Fruit fly (Drosophila melanogaster): ENCODE results near the gene GstO1.

DNA sequence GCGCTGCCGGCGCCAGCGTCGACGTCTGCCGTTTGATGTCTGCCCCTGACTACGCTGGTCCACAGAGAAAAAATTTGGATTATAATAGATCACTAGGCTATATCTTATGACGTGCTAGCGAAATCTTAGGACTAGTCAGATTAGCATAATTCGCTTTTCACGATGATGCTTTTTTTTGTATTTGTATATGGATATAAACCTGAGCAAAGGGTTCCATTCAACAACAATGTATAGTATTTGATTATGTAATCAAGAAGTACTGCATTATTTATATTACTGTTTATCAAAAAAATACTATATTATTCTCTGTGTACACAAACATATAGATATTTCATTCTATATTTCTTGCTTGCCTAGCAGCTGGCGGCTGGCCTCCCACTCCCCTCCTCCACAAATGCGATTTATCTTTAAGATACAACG lies 22.4 kb upstream of the GstO1 start:
- TF ChIP-seq cic (GFP tag; optimal IDR thresholded peaks at IDR 0.05) (peak; percentile 81), kay (GFP tag; ENCODE audit: borderline replicate concordance) (peak; percentile 91)
